Worm (Caenorhabditis elegans): ENCODE measurements around the gene srh-37.

- no peak for TF ChIP-seq unc-62 (GFP tag; optimal IDR thresholded peaks at IDR 0.05)
- no peak for TF ChIP-seq zag-1 (tag; optimal IDR thresholded peaks at IDR 0.05)
These were observed 25.6 kb downstream of the srh-37 start, which contains the start of gene nhr-211 for ce11 chrV:486684-487083.
